Worm (Caenorhabditis elegans) whole organism, dauer: ENCODE measurements around the gene gck-4.

Experiments used
- unc-62 ChIP-seq: sonication (generic microtip); optimal IDR thresholded peaks from 2 replicates; lab custom pipeline; 2017; ENCODE audit warnings: missing biosample characterization, missing genetic modification reagents, missing genetic modification characterization

Gene gck-4

ce11 chrX:13676892-13677291 is at the start of gene gck-4:
Gene gck-4, plus strand, starts transcription at chrX:13677192.
- TF ChIP-seq unc-62 (GFP tag; lab: Kevin White, UChicago): no peak

- no peak for TF ChIP-seq unc-62 (GFP tag; lab: Kevin White, UChicago)
Observed at ce11 chrX:13631122-13631672, 45.8 kb upstream of the gck-4 start, which contains the start of gene nlg-1. Gene nlg-1, minus strand, starts transcription at chrX:13631172.

- TF ChIP-seq unc-62 (GFP tag; lab: Kevin White, UChicago): no peak
Observed at ce11 chrX:13632245-13632644, 44.7 kb upstream of the gck-4 start.

- no peak for TF ChIP-seq unc-62 (GFP tag; lab: Kevin White, UChicago)
Observed at ce11 chrX:13633032-13633431, 44.0 kb upstream of the gck-4 start.

- no peak for TF ChIP-seq unc-62 (GFP tag; lab: Kevin White, UChicago)
Observed at ce11 chrX:13633876-13634479, 43.0 kb upstream of the gck-4 start.

ce11 chrX:13637526-13637925 is 39.5 kb upstream of the gck-4 start:
- TF ChIP-seq unc-62 (GFP tag; lab: Kevin White, UChicago): no peak

ce11 chrX:13638351-13638958 is 38.5 kb upstream of the gck-4 start:
- no peak for TF ChIP-seq unc-62 (GFP tag; lab: Kevin White, UChicago)

- TF ChIP-seq unc-62 (GFP tag; lab: Kevin White, UChicago): no peak
Observed at ce11 chrX:13639577-13639976, 37.4 kb upstream of the gck-4 start, which contains the start of gene twk-20. Gene twk-20, plus strand, starts transcription at chrX:13639877.

ce11 chrX:13644884-13645283 is 32.1 kb upstream of the gck-4 start:
- TF ChIP-seq unc-62 (GFP tag; lab: Kevin White, UChicago): no peak

ce11 chrX:13646798-13647197 is 30.2 kb upstream of the gck-4 start, which contains the start of gene acr-9:
Gene acr-9, minus strand, starts transcription at chrX:13646898.
- no peak for TF ChIP-seq unc-62 (GFP tag; lab: Kevin White, UChicago)

ce11 chrX:13647305-13647704 is 29.7 kb upstream of the gck-4 start, which contains the start of gene C40C9.3:
Gene C40C9.3, plus strand, starts transcription at chrX:13647605.
- TF ChIP-seq unc-62 (GFP tag; lab: Kevin White, UChicago): no peak

ce11 chrX:13650799-13651198 is 26.2 kb upstream of the gck-4 start, which contains the start of gene C40C9.4:
Gene C40C9.4, plus strand, starts transcription at chrX:13651099.
- no peak for TF ChIP-seq unc-62 (GFP tag; lab: Kevin White, UChicago)

ce11 chrX:13653573-13653972 is 23.4 kb upstream of the gck-4 start:
- TF ChIP-seq unc-62 (GFP tag; lab: Kevin White, UChicago): no peak

- TF ChIP-seq unc-62 (GFP tag; lab: Kevin White, UChicago): no peak
Observed at ce11 chrX:13654276-13654675, 22.7 kb upstream of the gck-4 start.

- TF ChIP-seq unc-62 (GFP tag; lab: Kevin White, UChicago): no peak
Observed at ce11 chrX:13655769-13656168, 21.2 kb upstream of the gck-4 start.

ce11 chrX:13660206-13660605 is 16.8 kb upstream of the gck-4 start, which contains the start of gene C04A11.1:
Gene C04A11.1, plus strand, starts transcription at chrX:13660506.
- TF ChIP-seq unc-62 (GFP tag; lab: Kevin White, UChicago): no peak
